Worm (Caenorhabditis elegans): Measurements from ENCODE around the gene pgl-1.

pgl-1 gene

ce11 chrIV:6984449-6985380, 7.6 kb upstream of the pgl-1 start:
- TF ChIP-seq unc-55 (GFP tag; optimal IDR thresholded peaks at IDR 0.05), result no peak
- TF ChIP-seq zag-1 (tag; optimal IDR thresholded peaks at IDR 0.05), result no peak
- no peak for TF ChIP-seq elt-3 (tag; optimal IDR thresholded peaks at IDR 0.05)
- TF ChIP-seq fos-1 (tag; optimal IDR thresholded peaks at IDR 0.05), result no peak
- no peak for TF ChIP-seq egl-27 (tag; optimal IDR thresholded peaks at IDR 0.05)
- no peak for TF ChIP-seq lin-11 (tag; optimal IDR thresholded peaks at IDR 0.05)

ce11 chrIV:6978625-6979024, 1.5 kb upstream of the pgl-1 start:
- no peak for TF ChIP-seq zag-1 (tag; optimal IDR thresholded peaks at IDR 0.05)
- no peak for TF ChIP-seq blmp-1 (tag; optimal IDR thresholded peaks at IDR 0.05; ENCODE audit: insufficient read depth)
- TF ChIP-seq nhr-10 (tag; optimal IDR thresholded peaks at IDR 0.05), result no peak
- no peak for TF ChIP-seq sma-9 (GFP tag; optimal IDR thresholded peaks at IDR 0.05)
- TF ChIP-seq sma-9 (tag; optimal IDR thresholded peaks at IDR 0.05), result no peak
- no peak for TF ChIP-seq dmd-4 (tag; optimal IDR thresholded peaks at IDR 0.05)
- no peak for TF ChIP-seq mdl-1 (tag; optimal IDR thresholded peaks at IDR 0.05)
- no peak for TF ChIP-seq ztf-4 (tag; optimal IDR thresholded peaks at IDR 0.05)
- TF ChIP-seq F13H6.1 (tag; optimal IDR thresholded peaks at IDR 0.05), result no peak
- no peak for TF ChIP-seq fos-1 (tag; optimal IDR thresholded peaks at IDR 0.05)
- TF ChIP-seq mab-5 (tag; optimal IDR thresholded peaks at IDR 0.05), result no peak

ce11 chrIV:6974162-6974938, 2.8 kb downstream of the pgl-1 start:
- no peak for TF ChIP-seq snpc-4 (tag; optimal IDR thresholded peaks at IDR 0.05)

ce11 chrIV:6972427-6972826, 4.7 kb downstream of the pgl-1 start, which contains the start of gene nhr-249:
Gene nhr-249 (minus strand): TSS chrIV:6972527.
- TF ChIP-seq fos-1 (tag; optimal IDR thresholded peaks at IDR 0.05), result no peak
- no peak for TF ChIP-seq F13H6.1 (tag; optimal IDR thresholded peaks at IDR 0.05)
- TF ChIP-seq nhr-77 (tag; optimal IDR thresholded peaks at IDR 0.05), result no peak
- no peak for TF ChIP-seq unc-39 (tag; optimal IDR thresholded peaks at IDR 0.05)
- no peak for TF ChIP-seq elt-3 (tag; optimal IDR thresholded peaks at IDR 0.05)
- TF ChIP-seq ZK546.5 (tag; optimal IDR thresholded peaks at IDR 0.05), result no peak
- no peak for TF ChIP-seq sma-3 (GFP tag; optimal IDR thresholded peaks at IDR 0.05)
- no peak for TF ChIP-seq nhr-23 (tag; optimal IDR thresholded peaks at IDR 0.05)
- TF ChIP-seq dmd-4 (tag; optimal IDR thresholded peaks at IDR 0.05), result no peak
- no peak for TF ChIP-seq nhr-237 (tag; optimal IDR thresholded peaks at IDR 0.05)
- no peak for TF ChIP-seq sma-9 (GFP tag; optimal IDR thresholded peaks at IDR 0.05)
- no peak for TF ChIP-seq sma-9 (tag; optimal IDR thresholded peaks at IDR 0.05)
- TF ChIP-seq nhr-21 (tag; optimal IDR thresholded peaks at IDR 0.05), result no peak
- TF ChIP-seq ceh-16 (tag; optimal IDR thresholded peaks at IDR 0.05), result no peak
- TF ChIP-seq egl-27 (tag; optimal IDR thresholded peaks at IDR 0.05), result no peak
- TF ChIP-seq unc-62 (GFP tag; optimal IDR thresholded peaks at IDR 0.05), result no peak

ce11 chrIV:6971213-6971612, 5.9 kb downstream of the pgl-1 start, which contains the start of gene ZK381.62:
Gene ZK381.62 (minus strand): TSS chrIV:6971313.
- no peak for TF ChIP-seq mdl-1 (tag; optimal IDR thresholded peaks at IDR 0.05)
- no peak for TF ChIP-seq nhr-10 (tag; optimal IDR thresholded peaks at IDR 0.05)
- TF ChIP-seq ama-1 (optimal IDR thresholded peaks at IDR 0.05), result no peak
- no peak for TF ChIP-seq mbf-1 (tag; optimal IDR thresholded peaks at IDR 0.05)
- TF ChIP-seq gmeb-1 (tag; optimal IDR thresholded peaks at IDR 0.05), result no peak
- no peak for TF ChIP-seq elt-3 (tag; optimal IDR thresholded peaks at IDR 0.05)
- TF ChIP-seq lin-11 (tag; optimal IDR thresholded peaks at IDR 0.05), result no peak
- TF ChIP-seq Y55F3AM.14 (GFP tag; optimal IDR thresholded peaks at IDR 0.05), result no peak
- TF ChIP-seq unc-39 (tag; optimal IDR thresholded peaks at IDR 0.05), result no peak
- no peak for TF ChIP-seq R02D3.7 (tag; optimal IDR thresholded peaks at IDR 0.05)
- no peak for TF ChIP-seq C34F6.9 (tag; optimal IDR thresholded peaks at IDR 0.05)
- no peak for TF ChIP-seq nhr-11 (tag; optimal IDR thresholded peaks at IDR 0.05)
- TF ChIP-seq fos-1 (tag; optimal IDR thresholded peaks at IDR 0.05), result no peak
- no peak for TF ChIP-seq nhr-21 (tag; optimal IDR thresholded peaks at IDR 0.05)
- no peak for TF ChIP-seq blmp-1 (tag; optimal IDR thresholded peaks at IDR 0.05; ENCODE audit: insufficient read depth)
- no peak for TF ChIP-seq ceh-16 (tag; optimal IDR thresholded peaks at IDR 0.05)
- no peak for TF ChIP-seq nhr-237 (tag; optimal IDR thresholded peaks at IDR 0.05)
